Worm (Caenorhabditis elegans) whole organism, L4 larva: ENCODE measurements around the gene ndua-1.

Experiments used
- D1046.2 ChIP-seq: fragments of 200-800 bp; sonication (Bioruptor generic); IDR thresholded peaks from 2 replicates; pipeline ENCODE4 v1.3.6; 2022; ENCODE audit warnings: missing genetic modification characterization, missing compliant biosample characterization
- F26F4.8 ChIP-seq: fragments of 200-800 bp; sonication (Bioruptor generic); conservative IDR thresholded peaks from 2 replicates; pipeline ENCODE4 v1.3.6; 2022; ENCODE audit warnings: missing genetic modification characterization, missing compliant biosample characterization
- F37D6.2 ChIP-seq: sonication (generic microtip); optimal IDR thresholded peaks from 2 replicates; lab custom pipeline; 2016; ENCODE audit warnings: mild to moderate bottlenecking, missing genetic modification characterization, missing compliant biosample characterization
- F49E8.2 ChIP-seq: sonication (generic microtip); optimal IDR thresholded peaks from 2 replicates; lab custom pipeline; 2016; ENCODE audit warnings: missing compliant biosample characterization, mild to moderate bottlenecking, missing genetic modification characterization, borderline replicate concordance
- T26A8.4 ChIP-seq: fragments of 200-800 bp; sonication (Bioruptor generic); IDR thresholded peaks from 2 replicates; pipeline ENCODE4 v1.3.6; 2022; ENCODE audit warnings: missing genetic modification characterization, missing compliant biosample characterization
- Y48G9A.11 ChIP-seq: fragments of 200-800 bp; sonication (Bioruptor generic); IDR thresholded peaks from 2 replicates; pipeline ENCODE4 v1.3.6; 2022; ENCODE audit warnings: missing genetic modification reagents, missing genetic modification characterization, missing compliant biosample characterization
- Y5F2A.4 ChIP-seq: fragments of 200-800 bp; sonication (Bioruptor generic); optimal IDR thresholded peaks from 2 replicates; lab custom pipeline; 2018; ENCODE audit warnings: mild to moderate bottlenecking, missing genetic modification characterization, missing compliant biosample characterization
- Y75B8A.6 ChIP-seq: fragments of 200-800 bp; sonication (Bioruptor generic); IDR thresholded peaks from 2 replicates; pipeline ENCODE4 v1.3.6; 2022; ENCODE audit warnings: missing genetic modification reagents, missing genetic modification characterization, missing compliant biosample characterization
- aha-1 ChIP-seq: fragments of 150-350 bp; peaks from one replicate; lab custom pipeline; 2014; ENCODE audit warnings: missing biosample characterization, missing genetic modification characterization
- ama-1 ChIP-seq: fragments of 150-350 bp; optimal IDR thresholded peaks from 2 replicates; lab custom pipeline; 2014; ENCODE audit warnings: inconsistent platforms, mixed read lengths
- ceh-20 ChIP-seq: fragments of 200-800 bp; sonication (Bioruptor generic); IDR thresholded peaks from 2 replicates; pipeline ENCODE4 v1.3.6; 2022; ENCODE audit warnings: missing genetic modification reagents, missing genetic modification characterization, missing compliant biosample characterization
- ceh-32 ChIP-seq: sonication (generic microtip); optimal IDR thresholded peaks from 2 replicates; lab custom pipeline; 2016; ENCODE audit warnings: mild to moderate bottlenecking, missing genetic modification characterization, missing compliant biosample characterization; ENCODE audit not compliant: poor library complexity
- daf-8 ChIP-seq: fragments of 200-800 bp; sonication (Bioruptor generic); IDR thresholded peaks from 2 replicates; pipeline ENCODE4 v1.3.6; 2022; ENCODE audit warnings: missing genetic modification characterization, missing compliant biosample characterization
- dmd-6 ChIP-seq: fragments of 200-800 bp; sonication (Bioruptor generic); IDR thresholded peaks from 2 replicates; pipeline ENCODE4 v1.3.6; 2022; ENCODE audit warnings: missing genetic modification reagents, missing genetic modification characterization, missing compliant biosample characterization
- dmd-8 ChIP-seq: fragments of 200-800 bp; sonication (Bioruptor generic); IDR thresholded peaks from 2 replicates; pipeline ENCODE4 v1.3.6; 2022; ENCODE audit warnings: missing genetic modification characterization, missing compliant biosample characterization
- dmd-9 ChIP-seq: fragments of 200-800 bp; sonication (Bioruptor generic); IDR thresholded peaks from 2 replicates; pipeline ENCODE4 v1.3.6; 2022; ENCODE audit warnings: missing genetic modification reagents, missing genetic modification characterization, missing compliant biosample characterization
- duxl-1 ChIP-seq: sonication (generic microtip); optimal IDR thresholded peaks from 2 replicates; lab custom pipeline; 2016; ENCODE audit warnings: mild to moderate bottlenecking, missing genetic modification characterization, moderate library complexity, missing compliant biosample characterization; ENCODE audit not compliant: poor library complexity
- egl-43 ChIP-seq: fragments of 200-800 bp; sonication (Bioruptor generic); IDR thresholded peaks from 2 replicates; pipeline ENCODE4 v1.3.6; 2022; ENCODE audit warnings: missing genetic modification reagents, missing genetic modification characterization, missing compliant biosample characterization
- fkh-10 ChIP-seq: fragments of 150-350 bp; optimal IDR thresholded peaks from 2 replicates; lab custom pipeline; 2014; ENCODE audit warnings: missing biosample characterization, missing genetic modification reagents, missing genetic modification characterization
- hmg-1.1 ChIP-seq: fragments of 200-800 bp; sonication (Bioruptor generic); IDR thresholded peaks from 2 replicates; pipeline ENCODE4 v1.3.6; 2022; ENCODE audit warnings: missing genetic modification reagents, missing genetic modification characterization, missing compliant biosample characterization
- lim-7 ChIP-seq: fragments of 200-800 bp; sonication (Bioruptor generic); IDR thresholded peaks from 2 replicates; pipeline ENCODE4 v1.3.6; 2022; ENCODE audit warnings: missing genetic modification characterization, missing compliant biosample characterization
- lin-29 ChIP-seq: fragments of 200-800 bp; sonication (Bioruptor generic); IDR thresholded peaks from 2 replicates; pipeline ENCODE4 v1.3.6; 2022; ENCODE audit warnings: missing genetic modification reagents, missing genetic modification characterization, missing compliant biosample characterization
- lin-39 ChIP-seq: fragments of 150-350 bp; optimal IDR thresholded peaks from 2 replicates; lab custom pipeline; 2014; ENCODE audit warnings: missing biosample characterization, missing genetic modification reagents, missing genetic modification characterization
- lir-3 ChIP-seq: sonication (generic microtip); optimal IDR thresholded peaks from 2 replicates; lab custom pipeline; 2016; ENCODE audit warnings: mild to moderate bottlenecking, missing genetic modification characterization, missing compliant biosample characterization
- madf-5 ChIP-seq, 2 experiments: fragments of 200-800 bp; sonication (Bioruptor generic); IDR thresholded peaks; 2 replicates each; pipeline ENCODE4 v1.3.6; 2022; ENCODE audit warnings: missing compliant biosample characterization in 2 of 2, missing genetic modification characterization in 2 of 2
- madf-9 ChIP-seq: fragments of 200-800 bp; sonication (Bioruptor generic); conservative IDR thresholded peaks from 2 replicates; pipeline ENCODE4 v1.3.6; 2022; ENCODE audit warnings: missing genetic modification reagents, missing genetic modification characterization, missing compliant biosample characterization
- mdl-1 ChIP-seq, 2 experiments: fragments of 150-350 bp in 1 of 2; sonication (generic microtip) in 1 of 2; optimal IDR thresholded peaks; 2 replicates each; lab custom pipeline; 2014 to 2017; ENCODE audit warnings: missing biosample characterization in 2 of 2, missing genetic modification characterization in 2 of 2
- mep-1 ChIP-seq: fragments of 150-350 bp; sonication (generic microtip); optimal IDR thresholded peaks from 3 replicates; lab custom pipeline; 2014; ENCODE audit warnings: missing biosample characterization, missing genetic modification characterization
- mxl-3 ChIP-seq: fragments of 200-800 bp; sonication (Bioruptor generic); optimal IDR thresholded peaks from 2 replicates; lab custom pipeline; 2018; ENCODE audit warnings: mild to moderate bottlenecking, missing genetic modification characterization, missing compliant biosample characterization
- nhr-10 ChIP-seq: fragments of 150-350 bp; optimal IDR thresholded peaks from 2 replicates; lab custom pipeline; 2014; ENCODE audit warnings: missing biosample characterization, missing genetic modification characterization
- nhr-102 ChIP-seq: sonication (generic microtip); optimal IDR thresholded peaks from 2 replicates; lab custom pipeline; 2016; ENCODE audit warnings: mild to moderate bottlenecking, missing genetic modification characterization, moderate library complexity, missing compliant biosample characterization
- nhr-11 ChIP-seq: fragments of 150-350 bp; optimal IDR thresholded peaks from 2 replicates; lab custom pipeline; 2014; ENCODE audit warnings: missing biosample characterization, missing genetic modification characterization
- nhr-41 ChIP-seq: fragments of 200-800 bp; sonication (Bioruptor generic); IDR thresholded peaks from 2 replicates; pipeline ENCODE4 v1.3.6; 2022; ENCODE audit warnings: missing genetic modification reagents, missing genetic modification characterization, missing compliant biosample characterization
- nhr-48 ChIP-seq: sonication (generic microtip); optimal IDR thresholded peaks from 2 replicates; lab custom pipeline; 2016; ENCODE audit warnings: mild to moderate bottlenecking, missing genetic modification characterization, missing compliant biosample characterization
- nhr-76 ChIP-seq: fragments of 150-350 bp; optimal IDR thresholded peaks from 2 replicates; lab custom pipeline; 2014; ENCODE audit warnings: missing biosample characterization, missing genetic modification characterization
- nhr-77 ChIP-seq: fragments of 150-350 bp; optimal IDR thresholded peaks from 2 replicates; lab custom pipeline; 2014; ENCODE audit warnings: missing biosample characterization, missing genetic modification characterization
- pha-4 ChIP-seq, 2 experiments: fragments of 150-350 bp in 1 of 2; fragments of 200-800 bp in 1 of 2; sonication (Bioruptor generic) in 1 of 2; IDR thresholded peaks in 1 of 2; optimal IDR thresholded peaks in 1 of 2; 2 replicates each; pipeline versions ENCODE4 v1.3.6 to Lab custom; 2014 to 2022; ENCODE audit warnings: missing genetic modification characterization in 2 of 2, missing genetic modification reagents in 2 of 2, missing biosample characterization in 1 of 2, missing compliant biosample characterization in 1 of 2
- saeg-2 ChIP-seq: fragments of 200-800 bp; sonication (Bioruptor generic); IDR thresholded peaks from 2 replicates; pipeline ENCODE4 v1.3.6; 2022; ENCODE audit warnings: missing genetic modification reagents, missing genetic modification characterization, missing compliant biosample characterization
- sdz-12 ChIP-seq: fragments of 200-800 bp; sonication (Bioruptor generic); optimal IDR thresholded peaks from 2 replicates; lab custom pipeline; 2018; ENCODE audit warnings: mild to moderate bottlenecking, missing genetic modification characterization, missing compliant biosample characterization
- skn-1 ChIP-seq: fragments of 150-350 bp; optimal IDR thresholded peaks from 2 replicates; lab custom pipeline; 2014; ENCODE audit warnings: missing biosample characterization, missing genetic modification characterization
- snpc-1.2 ChIP-seq: fragments of 200-800 bp; sonication (Bioruptor generic); IDR thresholded peaks from 2 replicates; pipeline ENCODE4 v1.3.6; 2022; ENCODE audit warnings: missing genetic modification reagents, missing genetic modification characterization, missing compliant biosample characterization
- snpc-4 ChIP-seq: fragments of 150-350 bp; optimal IDR thresholded peaks from 2 replicates; lab custom pipeline; 2014; ENCODE audit warnings: missing biosample characterization, missing genetic modification characterization
- spr-3 ChIP-seq: fragments of 200-800 bp; sonication (Bioruptor generic); optimal IDR thresholded peaks from 2 replicates; lab custom pipeline; 2018; ENCODE audit warnings: mild to moderate bottlenecking, missing genetic modification characterization, missing compliant biosample characterization
- tra-1 ChIP-seq: fragments of 200-800 bp; sonication (Bioruptor generic); IDR thresholded peaks from 2 replicates; pipeline ENCODE4 v1.3.6; 2022; ENCODE audit warnings: missing genetic modification reagents, missing genetic modification characterization, missing compliant biosample characterization
- unc-130 ChIP-seq: sonication (generic microtip); optimal IDR thresholded peaks from 2 replicates; lab custom pipeline; 2016; ENCODE audit warnings: missing genetic modification reagents, missing genetic modification characterization, missing compliant biosample characterization
- unc-39 ChIP-seq: sonication (generic microtip); optimal IDR thresholded peaks from 2 replicates; lab custom pipeline; 2017; ENCODE audit warnings: missing biosample characterization, missing genetic modification characterization
- unc-62 ChIP-seq, 3 experiments: fragments of 150-350 bp in 1 of 3; sonication (generic microtip); optimal IDR thresholded peaks in 2 of 3; peaks in 1 of 3; 1 replicate in 1 of 3; 2 replicates in 2 of 3; lab custom pipeline; 2014 to 2017; ENCODE audit warnings: missing biosample characterization in 3 of 3, missing genetic modification characterization in 3 of 3, missing genetic modification reagents in 3 of 3, missing genotype in 1 of 3
- zfp-3 ChIP-seq: fragments of 200-800 bp; sonication (Bioruptor generic); conservative IDR thresholded peaks from 2 replicates; pipeline ENCODE4 v1.3.6; 2022; ENCODE audit warnings: missing genetic modification reagents, missing genetic modification characterization, missing compliant biosample characterization
- ztf-7 ChIP-seq: fragments of 150-350 bp; optimal IDR thresholded peaks from 2 replicates; lab custom pipeline; 2014; ENCODE audit warnings: missing biosample characterization, missing genetic modification characterization

Gene ndua-1

DNA sequence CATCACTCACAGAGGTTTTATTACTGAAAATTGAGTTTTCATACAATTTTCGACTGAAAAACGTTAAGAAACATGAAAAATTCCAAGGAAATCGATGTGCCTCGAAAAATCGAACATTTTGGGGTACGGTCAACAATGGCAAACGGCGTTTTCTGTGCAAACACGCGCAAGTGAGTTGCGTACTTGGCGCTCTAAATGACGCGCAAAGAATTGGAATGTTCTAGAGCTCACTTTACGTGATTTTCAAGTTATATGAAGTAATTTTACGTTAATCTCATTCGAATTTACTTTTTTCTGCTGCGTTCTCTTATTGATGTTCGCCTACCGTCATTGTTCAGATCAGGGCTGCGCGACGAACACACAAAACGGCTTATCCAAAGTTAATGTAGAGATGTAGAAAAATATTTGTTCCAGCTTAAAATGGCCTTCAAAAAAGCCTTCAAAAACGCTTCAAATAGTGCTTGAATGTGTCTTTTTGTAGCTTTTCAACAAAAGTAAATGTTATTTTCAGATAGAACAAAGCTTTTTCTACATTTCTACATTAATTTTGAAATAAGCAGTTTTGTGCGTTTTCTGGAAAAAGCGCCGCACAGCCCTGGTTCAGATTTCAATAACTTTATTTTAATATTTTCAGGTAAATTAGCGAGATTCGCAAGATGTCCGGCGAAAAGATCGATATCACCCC, 6.0 kb downstream of the ndua-1 start, which contains the start of the genes F31D4.2 and fkb-6 (continued):
- TF ChIP-seq tra-1 (GFP tag; lab: Robert Waterston, UW) (no peak), zfp-3 (0 out of 2 replicates have a peak, but pooled peaks have one; percentile 38), fkh-10 (GFP tag; lab: Kevin White, UChicago) (peak; percentile 50), Y75B8A.6 (GFP tag; lab: Robert Waterston, UW) (no peak), nhr-11 (tag; lab: Kevin White, UChicago) (peak; percentile 8), snpc-4 (tag; lab: Kevin White, UChicago) (no peak), nhr-76 (tag; lab: Kevin White, UChicago) (no peak), Y5F2A.4 (GFP tag; lab: Kevin White, UChicago) (no peak), snpc-1.2 (GFP tag; lab: Robert Waterston, UW) (0 out of 2 replicates have a peak, but pooled peaks have one; percentile 43), unc-39 (no peak), daf-8 (GFP tag; lab: Robert Waterston, UW) (no peak), dmd-9 (GFP tag; lab: Robert Waterston, UW) (no peak), F26F4.8 (GFP tag; lab: Robert Waterston, UW) (no peak), ztf-7 (tag; lab: Kevin White, UChicago) (peak; percentile 56), nhr-102 (tag; lab: Kevin White, UChicago) (no peak), lir-3 (tag; lab: Kevin White, UChicago) (no peak), ceh-32 (no peak), nhr-41 (GFP tag; lab: Robert Waterston, UW) (no peak), mdl-1 (tag; optimal IDR thresholded peaks at IDR 0.05; lab: Kevin White, UChicago) (no peak), ama-1 (lab: Kevin White, UChicago) (no peak), unc-62 (GFP tag; optimal IDR thresholded peaks at IDR 0.05 in 1 of 2; lab: Kevin White, UChicago) (peak in 1 of 2 experiments; percentile 99), unc-62 (tag; optimal IDR thresholded peaks at IDR 0.05; lab: Kevin White, UChicago) (no peak), madf-5 (GFP tag; IDR thresholded peaks at IDR 0.05; lab: Robert Waterston, UW) (no peak), aha-1 (tag; lab: Kevin White, UChicago) (peak; percentile 96), lin-29 (GFP tag; lab: Robert Waterston, UW) (no peak), nhr-77 (tag; lab: Kevin White, UChicago) (no peak), D1046.2 (GFP tag; lab: Robert Waterston, UW) (no peak), saeg-2 (no peak), lim-7 (GFP tag; lab: Robert Waterston, UW) (no peak), F49E8.2 (peak; percentile 35), spr-3 (GFP tag; lab: Kevin White, UChicago) (no peak), ceh-20 (peak; percentile 49), dmd-8 (no peak), hmg-1.1 (peak; percentile 61; the same call in 1 of the 2 replicates), egl-43 (peak; percentile 39; the same call in 1 of the 2 replicates), unc-130 (no peak), T26A8.4 (GFP tag; lab: Robert Waterston, UW) (peak; percentile 72), sdz-12 (GFP tag; lab: Kevin White, UChicago) (no peak), skn-1 (tag; lab: Kevin White, UChicago) (no peak), dmd-6 (GFP tag; lab: Robert Waterston, UW) (peak; percentile 52), duxl-1 (tag; lab: Kevin White, UChicago) (no peak), F37D6.2 (peak; percentile 11), pha-4 (GFP tag; IDR thresholded peaks at IDR 0.05; lab: Robert Waterston, UW) (no peak), pha-4 (tag; optimal IDR thresholded peaks at IDR 0.05; lab: Kevin White, UChicago) (peak; percentile 47), lin-39 (tag; lab: Kevin White, UChicago) (no peak), mxl-3 (no peak), Y48G9A.11 (GFP tag; lab: Robert Waterston, UW) (0 out of 2 replicates have a peak, but pooled peaks have one; percentile 5), madf-9 (GFP tag; lab: Robert Waterston, UW) (no peak), nhr-48 (no peak), nhr-10 (no peak), mep-1 (tag; lab: Kevin White, UChicago) (peak; percentile 68)
